Fruit fly (Drosophila melanogaster) whole organism, embryonic: ENCODE data around the gene Tim8.

Source experiments
- Aef1 ChIP-seq: fragments of 200-800 bp; sonication (Bioruptor generic); IDR thresholded peaks from 3 replicates; pipeline ENCODE4 v1.3.6; 2022; ENCODE audit warnings: missing biosample characterization, missing genetic modification characterization
- CG12155 ChIP-seq: fragments of 200-800 bp; sonication (Bioruptor generic); optimal IDR thresholded peaks from 3 replicates; lab custom pipeline; 2016; ENCODE audit warnings: missing biosample characterization, missing genetic modification characterization
- CG12942 ChIP-seq: fragments of 200-800 bp; sonication (Bioruptor generic); optimal IDR thresholded peaks from 3 replicates; lab custom pipeline; 2016; ENCODE audit warnings: missing biosample characterization, missing genetic modification characterization
- CG1529 ChIP-seq: fragments of 200-800 bp; sonication (Bioruptor generic); optimal IDR thresholded peaks from 3 replicates; lab custom pipeline; 2018; ENCODE audit warnings: missing biosample characterization, missing genetic modification characterization
- CG15514 ChIP-seq: fragments of 200-800 bp; sonication (Bioruptor generic); optimal IDR thresholded peaks from 3 replicates; lab custom pipeline; 2017; ENCODE audit warnings: missing biosample characterization, missing genetic modification characterization, mild to moderate bottlenecking, moderate library complexity, missing genetic modification reagents
- CG18011 ChIP-seq: fragments of 200-800 bp; sonication (Bioruptor generic); optimal IDR thresholded peaks from 2 replicates; lab custom pipeline; 2017; ENCODE audit warnings: missing biosample characterization, missing genetic modification characterization, mild to moderate bottlenecking, moderate library complexity, missing genotype
- CG2129 ChIP-seq: fragments of 200-800 bp; sonication (Bioruptor generic); IDR thresholded peaks from 2 replicates; pipeline ENCODE4 v1.3.6; 2022; ENCODE audit warnings: missing biosample characterization, missing genetic modification characterization; ENCODE audit not compliant: partially characterized antibody
- CG31224 ChIP-seq: fragments of 200-800 bp; sonication (Bioruptor generic); IDR thresholded peaks from 2 replicates; pipeline ENCODE4 v1.3.6; 2022; ENCODE audit warnings: missing biosample characterization, missing genetic modification characterization
- CG3163 ChIP-seq: fragments of 200-800 bp; sonication (Bioruptor generic); optimal IDR thresholded peaks from 3 replicates; lab custom pipeline; 2016; ENCODE audit warnings: missing biosample characterization, missing genetic modification characterization
- CG33557 ChIP-seq: fragments of 200-800 bp; sonication (Bioruptor generic); optimal IDR thresholded peaks from 2 replicates; lab custom pipeline; 2019; ENCODE audit warnings: missing biosample characterization, mild to moderate bottlenecking, missing genetic modification characterization, moderate library complexity
- CG3847 ChIP-seq: fragments of 200-800 bp; sonication (Bioruptor generic); IDR thresholded peaks from 2 replicates; pipeline ENCODE4 v1.3.6; 2022; ENCODE audit warnings: missing biosample characterization, missing genetic modification characterization
- CG3995 ChIP-seq: fragments of 200-800 bp; sonication (Bioruptor generic); optimal IDR thresholded peaks from 3 replicates; lab custom pipeline; 2016; ENCODE audit warnings: missing biosample characterization, missing genetic modification characterization
- CG4404 ChIP-seq: fragments of 200-800 bp; sonication (Bioruptor generic); IDR thresholded peaks from 2 replicates; pipeline ENCODE4 v1.3.6; 2022; ENCODE audit warnings: missing biosample characterization, missing genetic modification characterization
- CG7556 ChIP-seq: fragments of 200-800 bp; sonication (Bioruptor generic); optimal IDR thresholded peaks from 2 replicates; lab custom pipeline; 2017; ENCODE audit warnings: missing biosample characterization, mild to moderate bottlenecking, missing genetic modification characterization
- CG9215 ChIP-seq: fragments of 200-800 bp; sonication (Bioruptor generic); IDR thresholded peaks from 2 replicates; pipeline ENCODE4 v1.3.6; 2022; ENCODE audit warnings: missing biosample characterization, missing genetic modification characterization
- CG9797 ChIP-seq: fragments of 200-800 bp; sonication (Bioruptor generic); optimal IDR thresholded peaks from 3 replicates; lab custom pipeline; 2018; ENCODE audit warnings: missing biosample characterization, mild to moderate bottlenecking, missing genetic modification characterization
- CG9876 ChIP-seq: fragments of 200-800 bp; sonication (Bioruptor generic); optimal IDR thresholded peaks from 2 replicates; lab custom pipeline; 2016; ENCODE audit warnings: missing biosample characterization, missing genetic modification characterization
- Dad ChIP-seq: fragments of 200-800 bp; sonication (Bioruptor generic); optimal IDR thresholded peaks from 3 replicates; lab custom pipeline; 2016; ENCODE audit warnings: missing biosample characterization, missing genetic modification characterization
- Doc3 ChIP-seq: fragments of 200-800 bp; sonication (Bioruptor generic); IDR thresholded peaks from 3 replicates; pipeline ENCODE4 v1.3.6; 2022; ENCODE audit warnings: missing biosample characterization, missing genetic modification characterization; ENCODE audit not compliant: partially characterized antibody
- Elba2 ChIP-seq: fragments of 200-800 bp; sonication (Bioruptor generic); optimal IDR thresholded peaks from 3 replicates; lab custom pipeline; 2016; ENCODE audit warnings: missing biosample characterization, missing genetic modification characterization
- Ets65A ChIP-seq: fragments of 200-800 bp; sonication (Bioruptor generic); peaks from one replicate; lab custom pipeline; 2016; ENCODE audit warnings: missing biosample characterization, missing genetic modification characterization
- HmgD ChIP-seq: fragments of 200-800 bp; sonication (Bioruptor generic); optimal IDR thresholded peaks from 3 replicates; lab custom pipeline; 2016; ENCODE audit warnings: missing biosample characterization, missing genetic modification characterization
- MBD-R2 ChIP-seq: fragments of 200-800 bp; sonication (Bioruptor generic); IDR thresholded peaks from 2 replicates; pipeline ENCODE4 v1.3.6; 2022; ENCODE audit warnings: missing biosample characterization, missing genetic modification characterization
- MESR4 ChIP-seq: fragments of 200-800 bp; sonication (Bioruptor generic); optimal IDR thresholded peaks from 2 replicates; lab custom pipeline; 2018; ENCODE audit warnings: missing biosample characterization, mild to moderate bottlenecking, missing genetic modification characterization, moderate library complexity
- NC2α ChIP-seq: fragments of 200-800 bp; sonication (Bioruptor generic); optimal IDR thresholded peaks from 2 replicates; lab custom pipeline; 2016; ENCODE audit warnings: missing biosample characterization, missing genetic modification characterization
- Ptx1 ChIP-seq: fragments of 200-800 bp; sonication (Bioruptor generic); IDR thresholded peaks from 2 replicates; pipeline ENCODE4 v1.3.6; 2022; ENCODE audit warnings: missing biosample characterization, missing genetic modification characterization
- Sry-δ ChIP-seq: fragments of 200-800 bp; sonication (Bioruptor generic); optimal IDR thresholded peaks from 2 replicates; lab custom pipeline; 2016; ENCODE audit warnings: missing biosample characterization, missing genetic modification characterization
- Xrp1 ChIP-seq: fragments of 200-800 bp; sonication (Bioruptor generic); IDR thresholded peaks from 2 replicates; pipeline ENCODE4 v1.3.6; 2022; ENCODE audit warnings: missing biosample characterization, missing genetic modification characterization
- al ChIP-seq: fragments of 200-800 bp; sonication (Bioruptor generic); IDR thresholded peaks from 2 replicates; pipeline ENCODE4 v1.3.6; 2022; ENCODE audit warnings: missing biosample characterization, missing genetic modification characterization
- ato ChIP-seq: fragments of 200-800 bp; sonication (Bioruptor generic); IDR thresholded peaks from 2 replicates; pipeline ENCODE4 v1.3.6; 2022; ENCODE audit warnings: missing biosample characterization, missing genetic modification characterization; ENCODE audit not compliant: partially characterized antibody
- bsh ChIP-seq, 2 experiments: fragments of 200-800 bp; sonication (Bioruptor generic); optimal IDR thresholded peaks; 2 replicates each; lab custom pipeline; 2017 to 2018; ENCODE audit warnings: mild to moderate bottlenecking in 2 of 2, missing biosample characterization in 2 of 2, missing genetic modification characterization in 2 of 2, moderate library complexity in 1 of 2
- chm ChIP-seq: fragments of 200-800 bp; sonication (Bioruptor generic); IDR thresholded peaks from 2 replicates; pipeline ENCODE4 v1.3.6; 2022; ENCODE audit warnings: missing biosample characterization, missing genetic modification characterization
- dmrt11E ChIP-seq: fragments of 200-800 bp; sonication (Bioruptor generic); optimal IDR thresholded peaks from 3 replicates; lab custom pipeline; 2018; ENCODE audit warnings: missing biosample characterization, mild to moderate bottlenecking, missing genetic modification characterization, moderate library complexity
- hb ChIP-seq: fragments of 200-800 bp; sonication (Bioruptor generic); IDR thresholded peaks from 3 replicates; pipeline ENCODE4 v1.3.6; 2022; ENCODE audit warnings: missing biosample characterization, missing genetic modification characterization; ENCODE audit not compliant: partially characterized antibody
- inv ChIP-seq: fragments of 200-800 bp; sonication (Bioruptor generic); IDR thresholded peaks from 2 replicates; pipeline ENCODE4 v1.3.6; 2022; ENCODE audit warnings: missing biosample characterization, missing genetic modification characterization; ENCODE audit not compliant: partially characterized antibody
- kah ChIP-seq: fragments of 200-800 bp; sonication (Bioruptor generic); optimal IDR thresholded peaks from 2 replicates; lab custom pipeline; 2018; ENCODE audit warnings: missing biosample characterization, mild to moderate bottlenecking, missing genetic modification characterization
- knrl ChIP-seq: fragments of 200-800 bp; sonication (Bioruptor generic); IDR thresholded peaks from 3 replicates; pipeline ENCODE4 v1.3.6; 2022; ENCODE audit warnings: missing biosample characterization, missing genetic modification characterization; ENCODE audit not compliant: partially characterized antibody
- lilli ChIP-seq: fragments of 200-800 bp; sonication (Bioruptor generic); optimal IDR thresholded peaks from 3 replicates; lab custom pipeline; 2016; ENCODE audit warnings: missing biosample characterization, missing genetic modification characterization
- mirr ChIP-seq: fragments of 200-800 bp; sonication (Bioruptor generic); optimal IDR thresholded peaks from 3 replicates; lab custom pipeline; 2018; ENCODE audit warnings: missing biosample characterization, mild to moderate bottlenecking, missing genetic modification characterization
- nau ChIP-seq: fragments of 200-800 bp; sonication (Bioruptor generic); optimal IDR thresholded peaks from 3 replicates; lab custom pipeline; 2017; ENCODE audit warnings: missing biosample characterization, mild to moderate bottlenecking, missing genetic modification characterization, missing genetic modification reagents
- nerfin-2 ChIP-seq: fragments of 200-800 bp; sonication (Bioruptor generic); IDR thresholded peaks from 2 replicates; pipeline ENCODE4 v1.3.6; 2022; ENCODE audit warnings: missing biosample characterization, missing genetic modification characterization; ENCODE audit not compliant: partially characterized antibody
- rib ChIP-seq: fragments of 200-800 bp; sonication (Bioruptor generic); IDR thresholded peaks from 2 replicates; pipeline ENCODE4 v1.3.6; 2022; ENCODE audit warnings: missing biosample characterization, missing genetic modification characterization
- row ChIP-seq: fragments of 200-800 bp; sonication (Bioruptor generic); IDR thresholded peaks from 3 replicates; pipeline ENCODE4 v1.3.6; 2022; ENCODE audit warnings: missing biosample characterization, missing genetic modification characterization
- sens ChIP-seq: fragments of 200-800 bp; sonication (Bioruptor generic); peaks from one replicate; lab custom pipeline; 2016; ENCODE audit warnings: missing biosample characterization, missing genetic modification characterization
- shn ChIP-seq: fragments of 200-800 bp; sonication (Bioruptor generic); optimal IDR thresholded peaks from 3 replicates; lab custom pipeline; 2016; ENCODE audit warnings: missing biosample characterization, missing genetic modification characterization
- tgo ChIP-seq: fragments of 200-800 bp; sonication (Bioruptor generic); IDR thresholded peaks from 3 replicates; pipeline ENCODE4 v1.3.6; 2022; ENCODE audit warnings: missing biosample characterization, missing genetic modification characterization
- tll ChIP-seq, 2 experiments: fragments of 200-800 bp in 1 of 2; fragments of >200 bp in 1 of 2; sonication (Bioruptor generic) in 1 of 2; optimal IDR thresholded peaks; 2 replicates each; lab custom pipeline; 2017 to 2019; ENCODE audit warnings: missing biosample characterization in 2 of 2, missing genetic modification characterization in 2 of 2, mild to moderate bottlenecking in 1 of 2, moderate library complexity in 1 of 2
- vfl ChIP-seq: fragments of 200-800 bp; sonication (Bioruptor generic); optimal IDR thresholded peaks from 2 replicates; lab custom pipeline; 2016; ENCODE audit warnings: missing biosample characterization, missing genetic modification characterization
- yki ChIP-seq: fragments of >200 bp; optimal IDR thresholded peaks from 3 replicates; lab custom pipeline; 2018

Tim8 gene

dm6 chrX:11338973-11339867 is 29.0 kb upstream of the Tim8 start (continued):
- TF ChIP-seq CG12942 (GFP tag; lab: Kevin White, UChicago) (peak; percentile 44), hb (GFP tag; lab: Robert Waterston, UW) (peak; percentile 81), Doc3 (GFP tag; lab: Robert Waterston, UW) (peak; percentile 78), NC2α (GFP tag; lab: Kevin White, UChicago) (no peak), rib (GFP tag; lab: Robert Waterston, UW) (no peak), tgo (GFP tag; lab: Robert Waterston, UW) (no peak), yki (lab: Kevin White, UChicago) (no peak), tll (GFP tag; optimal IDR thresholded peaks at IDR 0.05; lab: Kevin White, UChicago) (no peak), mirr (GFP tag; lab: Kevin White, UChicago) (peak; percentile 61), CG2129 (GFP tag; lab: Robert Waterston, UW) (peak; percentile 61), CG3847 (GFP tag; lab: Robert Waterston, UW) (peak; percentile 72), nerfin-2 (GFP tag; lab: Robert Waterston, UW) (peak; percentile 73), MBD-R2 (GFP tag; lab: Robert Waterston, UW) (peak; percentile 59), HmgD (GFP tag; lab: Kevin White, UChicago) (peak; percentile 85), CG9797 (GFP tag; lab: Kevin White, UChicago) (peak; percentile 56), CG4404 (GFP tag; lab: Robert Waterston, UW) (peak; percentile 31; the same call in 1 of the 2 replicates), shn (GFP tag; lab: Kevin White, UChicago) (peak; percentile 45), chm (GFP tag; lab: Robert Waterston, UW) (no peak), inv (GFP tag; lab: Robert Waterston, UW) (peak; percentile 88), Ets65A (GFP tag; lab: Kevin White, UChicago) (peak; percentile 90), CG9876 (peak; percentile 13), CG3995 (GFP tag; lab: Kevin White, UChicago) (peak; percentile 49), CG18011 (GFP tag; lab: Kevin White, UChicago) (no peak), CG7556 (GFP tag; lab: Kevin White, UChicago) (no peak), Ptx1 (GFP tag; lab: Robert Waterston, UW) (peak; percentile 46; the same call in 1 of the 2 replicates), sens (GFP tag; lab: Kevin White, UChicago) (peak; percentile 88), CG3163 (GFP tag; lab: Kevin White, UChicago) (peak; percentile 42), bsh (GFP tag; optimal IDR thresholded peaks at IDR 0.05; lab: Kevin White, UChicago) (peak in 1 of 2 experiments; percentile 9), CG31224 (GFP tag; lab: Robert Waterston, UW) (no peak), dmrt11E (tag; lab: Kevin White, UChicago) (no peak), Elba2 (GFP tag; lab: Kevin White, UChicago) (peak; percentile 97), CG1529 (GFP tag; lab: Kevin White, UChicago) (no peak), Dad (GFP tag; lab: Kevin White, UChicago) (no peak), CG12155 (GFP tag; lab: Kevin White, UChicago) (peak; percentile 45), vfl (GFP tag; lab: Kevin White, UChicago) (peak; percentile 25), knrl (GFP tag; lab: Robert Waterston, UW) (peak; percentile 93), Xrp1 (GFP tag; lab: Robert Waterston, UW) (no peak), ato (GFP tag; lab: Robert Waterston, UW) (peak; percentile 61), Sry-δ (GFP tag; lab: Kevin White, UChicago) (peak; percentile 97), kah (GFP tag; lab: Kevin White, UChicago) (peak; percentile 89), nau (GFP tag; lab: Kevin White, UChicago) (no peak), CG33557 (GFP tag; lab: Kevin White, UChicago) (no peak), CG9215 (GFP tag; lab: Robert Waterston, UW) (peak; percentile 85), CG15514 (peak; percentile 78), lilli (GFP tag; lab: Kevin White, UChicago) (peak; percentile 75), al (GFP tag; lab: Robert Waterston, UW) (peak; percentile 49), Aef1 (GFP tag; lab: Robert Waterston, UW) (no peak; the same call in 2 of the 3 replicates), row (GFP tag; lab: Robert Waterston, UW) (peak; percentile 82), MESR4 (GFP tag; lab: Kevin White, UChicago) (peak; percentile 53)
